Fruit fly (Drosophila melanogaster) whole organism: ENCODE results near the gene Arf1.

Experiments
- CG8478 ChIP-seq: fragments of >200 bp; optimal IDR thresholded peaks from 2 replicates; lab custom pipeline; 2018; ENCODE audit warnings: inconsistent platforms
- EcR ChIP-seq, 2 experiments: fragments of >200 bp; optimal IDR thresholded peaks; 2 replicates each; lab custom pipeline; 2017; ENCODE audit warnings: missing biosample characterization in 2 of 2, missing genetic modification characterization in 2 of 2, missing genetic modification reagents in 2 of 2
- pan ChIP-seq: fragments of >200 bp; optimal IDR thresholded peaks from 2 replicates; lab custom pipeline; 2017
- psq ChIP-seq: fragments of >200 bp; optimal IDR thresholded peaks from 2 replicates; lab custom pipeline; 2017

DNA sequence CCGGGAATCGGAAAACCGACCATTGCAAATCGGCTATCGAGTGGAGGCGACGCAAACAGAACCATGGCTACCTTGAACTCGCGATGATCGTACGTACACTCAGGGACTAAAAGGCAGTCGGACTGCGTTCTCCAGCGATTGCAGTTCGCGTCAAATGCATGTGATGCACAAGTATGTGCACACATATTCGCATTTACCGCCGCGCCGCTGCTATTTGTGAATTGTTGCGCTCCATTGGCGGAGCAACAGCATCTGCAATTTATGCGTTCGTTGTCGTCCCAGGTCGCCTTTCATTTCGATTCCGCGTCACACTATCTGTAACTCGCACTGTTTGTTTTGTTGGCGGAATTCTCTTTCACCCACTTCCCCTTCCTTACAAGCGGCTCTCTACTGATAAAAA is 51.8 kb downstream of the Arf1 start:
- no peak for TF ChIP-seq psq
- TF ChIP-seq pan = no peak
- TF ChIP-seq CG8478 = no peak
- TF ChIP-seq EcR (GFP tag; optimal IDR thresholded peaks at IDR 0.05; lab: Kevin White, UChicago) = no peak
